Worm (Caenorhabditis elegans): ENCODE data around the gene fbxb-44.

The fbxb-44 gene

ce11 chrII:1519867-1520266, 18.8 kb upstream of the fbxb-44 start:
- TF ChIP-seq pag-3 (tag; optimal IDR thresholded peaks at IDR 0.05; ENCODE audit: borderline replicate concordance, insufficient read depth) (no peak), skn-1 (tag; optimal IDR thresholded peaks at IDR 0.05) (no peak), fkh-8 (tag; optimal IDR thresholded peaks at IDR 0.05) (peak; percentile 52), nhr-19 (GFP tag; conservative IDR thresholded peaks at IDR 0.05) (peak; percentile 29; the same call in 1 of the 2 replicates), nhr-71 (tag; optimal IDR thresholded peaks at IDR 0.05) (peak; percentile 35), dsc-1 (tag; optimal IDR thresholded peaks at IDR 0.05) (peak; percentile 74), ceh-82 (tag; optimal IDR thresholded peaks at IDR 0.05) (peak in 1 of 3 experiments; percentile 13), swsn-7 (tag; optimal IDR thresholded peaks at IDR 0.05) (peak; percentile 7), lsy-2 (tag; optimal IDR thresholded peaks at IDR 0.05) (peak in 1 of 2 experiments; percentile 36), mab-9 (GFP tag; IDR thresholded peaks at IDR 0.05) (peak; percentile 51; the same call in 1 of the 2 replicates), lin-35 (GFP tag; optimal IDR thresholded peaks at IDR 0.05) (peak in 1 of 2 experiments; percentile 33), efl-1 (optimal IDR thresholded peaks at IDR 0.05) (peak; percentile 12 to 20), efl-1 (GFP tag; optimal IDR thresholded peaks at IDR 0.05 in 1 of 2) (peak in 1 of 2 experiments; percentile 89), hlh-17 (GFP tag; optimal IDR thresholded peaks at IDR 0.05; ENCODE audit: borderline replicate concordance) (no peak), fos-1 (tag; optimal IDR thresholded peaks at IDR 0.05) (no peak), snu-23 (GFP tag; optimal IDR thresholded peaks at IDR 0.05) (peak; percentile 48), ztf-11 (tag; optimal IDR thresholded peaks at IDR 0.05) (no peak), dpl-1 (GFP tag; optimal IDR thresholded peaks at IDR 0.05) (peak in 1 of 3 experiments; percentile 20), egl-13 (tag; optimal IDR thresholded peaks at IDR 0.05) (peak; percentile 15), C04F5.9 (tag; optimal IDR thresholded peaks at IDR 0.05) (no peak), nhr-47 (tag; optimal IDR thresholded peaks at IDR 0.05) (peak; percentile 37), fkh-10 (GFP tag; optimal IDR thresholded peaks at IDR 0.05) (peak; percentile 15), lin-13 (GFP tag; optimal IDR thresholded peaks at IDR 0.05) (peak; percentile 33)

DNA sequence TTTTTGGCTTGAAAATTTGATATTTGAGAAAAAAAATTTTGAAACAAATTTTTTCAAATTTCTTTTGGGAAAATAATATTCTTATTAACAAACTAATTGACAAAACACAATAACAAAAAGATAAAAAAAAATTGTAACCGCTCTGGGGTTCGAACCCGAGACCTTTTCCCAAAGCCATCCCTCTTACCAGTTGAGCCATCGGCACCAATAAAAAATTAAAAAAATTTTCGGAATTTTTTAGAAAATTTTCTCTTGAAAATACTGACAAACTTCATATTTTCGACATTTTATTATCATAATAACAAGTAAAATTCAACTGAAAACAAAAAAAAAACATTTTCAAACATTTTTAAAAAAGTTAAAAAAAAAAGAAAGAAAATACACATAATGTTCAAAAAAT, 16.7 kb upstream of the fbxb-44 start:
- TF ChIP-seq fkh-4 (tag; optimal IDR thresholded peaks at IDR 0.05; ENCODE audit: borderline replicate concordance) (no peak), unc-62 (GFP tag; optimal IDR thresholded peaks at IDR 0.05) (no peak), ets-5 (GFP tag; IDR thresholded peaks at IDR 0.05) (no peak), nhr-85 (tag) (no peak), xbp-1 (tag; optimal IDR thresholded peaks at IDR 0.05) (no peak), skn-1 (tag; optimal IDR thresholded peaks at IDR 0.05) (no peak), nhr-71 (tag; optimal IDR thresholded peaks at IDR 0.05) (no peak), pax-3 (tag; optimal IDR thresholded peaks at IDR 0.05) (no peak), lin-15B (tag; optimal IDR thresholded peaks at IDR 0.05) (no peak), C34B4.2 (tag; optimal IDR thresholded peaks at IDR 0.05) (no peak)

- TF ChIP-seq efl-1 (optimal IDR thresholded peaks at IDR 0.05) (no peak), efl-1 (GFP tag; optimal IDR thresholded peaks at IDR 0.05 in 1 of 2) (peak in 1 of 2 experiments; percentile 66), ama-1 (optimal IDR thresholded peaks at IDR 0.05) (no peak), nhr-28 (tag; optimal IDR thresholded peaks at IDR 0.05) (no peak)
Observed at ce11 chrII:1525498-1525897, 13.2 kb upstream of the fbxb-44 start, which contains the start of gene Y51H7BR.7. TSS of gene Y51H7BR.7 (minus strand) at chrII:1525598.

ce11 chrII:1529057-1529456, 9.6 kb upstream of the fbxb-44 start, which contains the start of gene Y51H7BR.4:
TSS of gene Y51H7BR.4 (plus strand) at chrII:1529357.
- TF ChIP-seq nhr-11 (tag; optimal IDR thresholded peaks at IDR 0.05) (no peak), sox-4 (tag; optimal IDR thresholded peaks at IDR 0.05) (no peak), elt-2 (tag; optimal IDR thresholded peaks at IDR 0.05) (no peak), Y116A8C.19 (tag; optimal IDR thresholded peaks at IDR 0.05; ENCODE audit: borderline replicate concordance) (no peak), sup-37 (GFP tag; optimal IDR thresholded peaks at IDR 0.05) (no peak), pqm-1 (tag; optimal IDR thresholded peaks at IDR 0.05) (no peak), unc-62 (GFP tag; optimal IDR thresholded peaks at IDR 0.05) (no peak), lin-14 (GFP tag; optimal IDR thresholded peaks at IDR 0.05) (no peak), hlh-17 (GFP tag; optimal IDR thresholded peaks at IDR 0.05; ENCODE audit: borderline replicate concordance) (no peak), ztf-4 (tag; optimal IDR thresholded peaks at IDR 0.05) (no peak)

All from whole organism, L1 larva.